Worm (Caenorhabditis elegans) whole organism, L4 larva: ENCODE measurements around the gene F44G4.3.

Source experiments
- F37D6.2 ChIP-seq: sonication (generic microtip); optimal IDR thresholded peaks from 2 replicates; lab custom pipeline; 2016; ENCODE audit warnings: mild to moderate bottlenecking, missing genetic modification characterization, missing compliant biosample characterization
- F44E2.7 ChIP-seq: fragments of 200-800 bp; sonication (Bioruptor generic); IDR thresholded peaks from 2 replicates; pipeline ENCODE4 v2.1.2; 2022; ENCODE audit warnings: missing genetic modification characterization, missing compliant biosample characterization
- F49E8.2 ChIP-seq: sonication (generic microtip); optimal IDR thresholded peaks from 2 replicates; lab custom pipeline; 2016; ENCODE audit warnings: missing compliant biosample characterization, mild to moderate bottlenecking, missing genetic modification characterization, borderline replicate concordance
- T20F7.1 ChIP-seq: fragments of 200-800 bp; sonication (Bioruptor generic); optimal IDR thresholded peaks from 2 replicates; lab custom pipeline; 2018; ENCODE audit warnings: mild to moderate bottlenecking, missing genetic modification characterization, missing compliant biosample characterization
- ZK546.5 ChIP-seq, 2 experiments: sonication (generic microtip); optimal IDR thresholded peaks; 2 replicates each; lab custom pipeline; 2017; ENCODE audit warnings: missing biosample characterization in 2 of 2, missing genetic modification characterization in 2 of 2
- aly-2 ChIP-seq: sonication (generic microtip); optimal IDR thresholded peaks from 2 replicates; lab custom pipeline; 2018; ENCODE audit warnings: missing biosample characterization, missing genetic modification characterization
- arid-1 ChIP-seq: fragments of 200-800 bp; sonication (Bioruptor generic); conservative IDR thresholded peaks from 2 replicates; pipeline ENCODE4 v1.3.6; 2022; ENCODE audit warnings: missing genetic modification reagents, missing genetic modification characterization, missing compliant biosample characterization
- ceh-32 ChIP-seq: sonication (generic microtip); optimal IDR thresholded peaks from 2 replicates; lab custom pipeline; 2016; ENCODE audit warnings: mild to moderate bottlenecking, missing genetic modification characterization, missing compliant biosample characterization; ENCODE audit not compliant: poor library complexity
- daf-12 ChIP-seq: fragments of 150-350 bp; optimal IDR thresholded peaks from 2 replicates; lab custom pipeline; 2014; ENCODE audit warnings: missing biosample characterization, missing genetic modification reagents, missing genetic modification characterization
- daf-8 ChIP-seq: fragments of 200-800 bp; sonication (Bioruptor generic); IDR thresholded peaks from 2 replicates; pipeline ENCODE4 v1.3.6; 2022; ENCODE audit warnings: missing genetic modification characterization, missing compliant biosample characterization
- dmd-8 ChIP-seq: fragments of 200-800 bp; sonication (Bioruptor generic); IDR thresholded peaks from 2 replicates; pipeline ENCODE4 v1.3.6; 2022; ENCODE audit warnings: missing genetic modification characterization, missing compliant biosample characterization
- dmd-9 ChIP-seq: fragments of 200-800 bp; sonication (Bioruptor generic); IDR thresholded peaks from 2 replicates; pipeline ENCODE4 v1.3.6; 2022; ENCODE audit warnings: missing genetic modification reagents, missing genetic modification characterization, missing compliant biosample characterization
- duxl-1 ChIP-seq: sonication (generic microtip); optimal IDR thresholded peaks from 2 replicates; lab custom pipeline; 2016; ENCODE audit warnings: mild to moderate bottlenecking, missing genetic modification characterization, moderate library complexity, missing compliant biosample characterization; ENCODE audit not compliant: poor library complexity
- dve-1 ChIP-seq: sonication (generic microtip); optimal IDR thresholded peaks from 2 replicates; lab custom pipeline; 2017; ENCODE audit warnings: antibody characterized with exemption, mild to moderate bottlenecking, missing genetic modification characterization, missing compliant biosample characterization; ENCODE audit not compliant: insufficient read depth
- egl-27 ChIP-seq: sonication (generic microtip); optimal IDR thresholded peaks from 3 replicates; lab custom pipeline; 2017; ENCODE audit warnings: missing biosample characterization, missing genetic modification reagents, missing genetic modification characterization
- egl-43 ChIP-seq: fragments of 200-800 bp; sonication (Bioruptor generic); IDR thresholded peaks from 2 replicates; pipeline ENCODE4 v1.3.6; 2022; ENCODE audit warnings: missing genetic modification reagents, missing genetic modification characterization, missing compliant biosample characterization
- gei-8 ChIP-seq: fragments of 200-800 bp; sonication (Bioruptor generic); optimal IDR thresholded peaks from 2 replicates; lab custom pipeline; 2018; ENCODE audit warnings: mild to moderate bottlenecking, missing genetic modification characterization, missing compliant biosample characterization
- lim-7 ChIP-seq: fragments of 200-800 bp; sonication (Bioruptor generic); IDR thresholded peaks from 2 replicates; pipeline ENCODE4 v1.3.6; 2022; ENCODE audit warnings: missing genetic modification characterization, missing compliant biosample characterization
- lin-1 ChIP-seq: fragments of 200-800 bp; sonication (Bioruptor generic); IDR thresholded peaks from 2 replicates; pipeline ENCODE4 v1.3.6; 2022; ENCODE audit warnings: missing genetic modification reagents, missing genetic modification characterization, missing compliant biosample characterization
- lin-15B ChIP-seq: fragments of 150-350 bp; sonication (generic microtip); optimal IDR thresholded peaks from 3 replicates; lab custom pipeline; 2014; ENCODE audit warnings: missing biosample characterization, missing genetic modification characterization
- lin-29 ChIP-seq: fragments of 200-800 bp; sonication (Bioruptor generic); IDR thresholded peaks from 2 replicates; pipeline ENCODE4 v1.3.6; 2022; ENCODE audit warnings: missing genetic modification reagents, missing genetic modification characterization, missing compliant biosample characterization
- lin-38 ChIP-seq: fragments of 200-800 bp; sonication (Bioruptor generic); IDR thresholded peaks from 2 replicates; pipeline ENCODE4 v1.3.6; 2022; ENCODE audit warnings: missing genetic modification reagents, missing genetic modification characterization, missing compliant biosample characterization
- mep-1 ChIP-seq: fragments of 150-350 bp; sonication (generic microtip); optimal IDR thresholded peaks from 3 replicates; lab custom pipeline; 2014; ENCODE audit warnings: missing biosample characterization, missing genetic modification characterization
- nhr-11 ChIP-seq: fragments of 150-350 bp; optimal IDR thresholded peaks from 2 replicates; lab custom pipeline; 2014; ENCODE audit warnings: missing biosample characterization, missing genetic modification characterization
- nhr-237 ChIP-seq: sonication (generic microtip); optimal IDR thresholded peaks from 2 replicates; lab custom pipeline; 2017; ENCODE audit warnings: missing biosample characterization, missing genetic modification characterization
- nhr-42 ChIP-seq: fragments of 200-800 bp; sonication (Bioruptor generic); IDR thresholded peaks from 2 replicates; pipeline ENCODE4 v1.3.6; 2022; ENCODE audit warnings: missing genetic modification characterization, missing compliant biosample characterization
- nhr-6 ChIP-seq: fragments of 150-350 bp; optimal IDR thresholded peaks from 2 replicates; lab custom pipeline; 2014; ENCODE audit warnings: missing biosample characterization, missing genetic modification characterization
- nhr-76 ChIP-seq: fragments of 150-350 bp; optimal IDR thresholded peaks from 2 replicates; lab custom pipeline; 2014; ENCODE audit warnings: missing biosample characterization, missing genetic modification characterization
- nhr-77 ChIP-seq: fragments of 150-350 bp; optimal IDR thresholded peaks from 2 replicates; lab custom pipeline; 2014; ENCODE audit warnings: missing biosample characterization, missing genetic modification characterization
- pha-4 ChIP-seq, 2 experiments: fragments of 150-350 bp in 1 of 2; fragments of 200-800 bp in 1 of 2; sonication (Bioruptor generic) in 1 of 2; IDR thresholded peaks in 1 of 2; optimal IDR thresholded peaks in 1 of 2; 2 replicates each; pipeline versions ENCODE4 v1.3.6 to Lab custom; 2014 to 2022; ENCODE audit warnings: missing genetic modification characterization in 2 of 2, missing genetic modification reagents in 2 of 2, missing biosample characterization in 1 of 2, missing compliant biosample characterization in 1 of 2
- pqm-1 ChIP-seq: sonication (generic microtip); optimal IDR thresholded peaks from 2 replicates; lab custom pipeline; 2017; ENCODE audit warnings: missing biosample characterization, missing genetic modification characterization
- rbr-2 ChIP-seq: sonication (generic microtip); optimal IDR thresholded peaks from 2 replicates; lab custom pipeline; 2016; ENCODE audit warnings: missing genotype, missing genetic modification characterization, missing compliant biosample characterization
- set-16 ChIP-seq: fragments of 200-800 bp; sonication (Bioruptor generic); IDR thresholded peaks from 2 replicates; pipeline ENCODE4 v1.3.6; 2022; ENCODE audit warnings: missing genetic modification reagents, missing genetic modification characterization, missing compliant biosample characterization
- snpc-4 ChIP-seq: fragments of 150-350 bp; optimal IDR thresholded peaks from 2 replicates; lab custom pipeline; 2014; ENCODE audit warnings: missing biosample characterization, missing genetic modification characterization
- unc-62 ChIP-seq, 3 experiments: fragments of 150-350 bp in 1 of 3; sonication (generic microtip); optimal IDR thresholded peaks in 2 of 3; peaks in 1 of 3; 1 replicate in 1 of 3; 2 replicates in 2 of 3; lab custom pipeline; 2014 to 2017; ENCODE audit warnings: missing biosample characterization in 3 of 3, missing genetic modification characterization in 3 of 3, missing genetic modification reagents in 3 of 3, missing genotype in 1 of 3
- ztf-7 ChIP-seq: fragments of 150-350 bp; optimal IDR thresholded peaks from 2 replicates; lab custom pipeline; 2014; ENCODE audit warnings: missing biosample characterization, missing genetic modification characterization

Gene F44G4.3

ce11 chrII:9009976-9010702 lies 12.7 kb upstream of the F44G4.3 start:
- TF ChIP-seq rbr-2 (tag; lab: Kevin White, UChicago) (peak; percentile 10), nhr-11 (tag; lab: Kevin White, UChicago) (peak; percentile 39), nhr-77 (tag; lab: Kevin White, UChicago) (no peak), unc-62 (GFP tag; optimal IDR thresholded peaks at IDR 0.05 in 1 of 2; lab: Kevin White, UChicago) (peak in 1 of 2 experiments; percentile 27), unc-62 (tag; optimal IDR thresholded peaks at IDR 0.05; lab: Kevin White, UChicago) (no peak)

- TF ChIP-seq egl-43 (GFP tag; lab: Robert Waterston, UW) (peak; percentile 67; the same call in 1 of the 2 replicates), set-16 (GFP tag; lab: Robert Waterston, UW) (peak; percentile 87), F49E8.2 (no peak)
- TF ChIP-seq, all 104 proteins: peak for 2
Observed at ce11 chrII:9007741-9008140, 10.3 kb upstream of the F44G4.3 start.

- TF ChIP-seq nhr-42 = no peak
- no peak for TF ChIP-seq duxl-1 (tag; lab: Kevin White, UChicago)
- TF ChIP-seq ceh-32 (tag; lab: Kevin White, UChicago) = no peak
- TF ChIP-seq snpc-4 (tag; lab: Kevin White, UChicago) = no peak
- TF ChIP-seq nhr-6 (tag; lab: Kevin White, UChicago) = no peak
- TF ChIP-seq lin-29 (GFP tag; lab: Robert Waterston, UW) = no peak
- TF ChIP-seq pqm-1 (tag; lab: Kevin White, UChicago) = no peak
- TF ChIP-seq T20F7.1 = no peak
- no peak for TF ChIP-seq lim-7 (GFP tag; lab: Robert Waterston, UW)
- TF ChIP-seq F37D6.2 = no peak
- TF ChIP-seq mep-1 (tag; lab: Kevin White, UChicago) = no peak
- no peak for TF ChIP-seq nhr-237 (tag; lab: Kevin White, UChicago)
- TF ChIP-seq unc-62 (GFP tag; optimal IDR thresholded peaks at IDR 0.05 in 1 of 2; lab: Kevin White, UChicago) = no peak
- no peak for TF ChIP-seq unc-62 (tag; optimal IDR thresholded peaks at IDR 0.05; lab: Kevin White, UChicago)
- no peak for TF ChIP-seq pha-4 (GFP tag; IDR thresholded peaks at IDR 0.05; lab: Robert Waterston, UW)
- TF ChIP-seq pha-4 (tag; optimal IDR thresholded peaks at IDR 0.05; lab: Kevin White, UChicago) = no peak
Observed at ce11 chrII:9005067-9005466, 7.6 kb upstream of the F44G4.3 start, which contains the start of gene F44G4.7. Gene F44G4.7 (minus strand): TSS chrII:9005167.

- TF ChIP-seq nhr-76 = no peak
- peak in 1 of 2 experiments; percentile 95 for TF ChIP-seq unc-62 (GFP tag; optimal IDR thresholded peaks at IDR 0.05 in 1 of 2; lab: Kevin White, UChicago)
- no peak for TF ChIP-seq unc-62 (tag; optimal IDR thresholded peaks at IDR 0.05; lab: Kevin White, UChicago)
Observed at ce11 chrII:9001743-9002222, 4.3 kb upstream of the F44G4.3 start, which contains the start of gene F44G4.6. Gene F44G4.6 (minus strand): TSS chrII:9001793.

ce11 chrII:9000331-9000730 lies 2.9 kb upstream of the F44G4.3 start, which contains the start of gene F44G4.5:
Gene F44G4.5 (minus strand): TSS chrII:9000431.
- no peak for TF ChIP-seq rbr-2 (tag; lab: Kevin White, UChicago)

- TF ChIP-seq gei-8 (GFP tag; lab: Kevin White, UChicago) (no peak), daf-12 (no peak), nhr-6 (tag; lab: Kevin White, UChicago) (no peak)
Observed at ce11 chrII:8996064-8996463, 1.4 kb downstream of the F44G4.3 start, which contains the start of gene ndub-2. Gene ndub-2 (plus strand): TSS chrII:8996364.

ce11 chrII:8994336-8994735 lies 3.1 kb downstream of the F44G4.3 start, which contains the start of gene F44G4.1:
Gene F44G4.1 (plus strand): TSS chrII:8994636.
- no peak for TF ChIP-seq daf-8 (GFP tag; lab: Robert Waterston, UW)
- TF ChIP-seq mep-1 (tag; lab: Kevin White, UChicago) = no peak
- TF ChIP-seq dve-1 (tag; lab: Kevin White, UChicago) = no peak
- TF ChIP-seq ZK546.5 (tag; optimal IDR thresholded peaks at IDR 0.05; lab: Kevin White, UChicago) = no peak
- no peak for TF ChIP-seq arid-1 (GFP tag; lab: Robert Waterston, UW)
- no peak for TF ChIP-seq nhr-6 (tag; lab: Kevin White, UChicago)
- TF ChIP-seq lin-1 (GFP tag; lab: Robert Waterston, UW) = no peak
- no peak for TF ChIP-seq dmd-9 (GFP tag; lab: Robert Waterston, UW)
- TF ChIP-seq F44E2.7 (GFP tag; lab: Robert Waterston, UW) = no peak
- TF ChIP-seq egl-27 (tag; lab: Kevin White, UChicago) = no peak
- no peak for TF ChIP-seq lin-38
- TF ChIP-seq aly-2 (tag; lab: Kevin White, UChicago) = no peak
- no peak for TF ChIP-seq set-16 (GFP tag; lab: Robert Waterston, UW)
- no peak for TF ChIP-seq lin-15B (tag; lab: Kevin White, UChicago)
- TF ChIP-seq ztf-7 (tag; lab: Kevin White, UChicago) = no peak
- TF ChIP-seq nhr-42 = no peak
- no peak for TF ChIP-seq dmd-8 (GFP tag; lab: Robert Waterston, UW)
